Fruit fly (Drosophila melanogaster): Measurements from ENCODE around the gene stwl.

- TF ChIP-seq usp (GFP tag; optimal IDR thresholded peaks at IDR 0.05) (no peak), psq (GFP tag; optimal IDR thresholded peaks at IDR 0.05) (no peak), OdsH (GFP tag; optimal IDR thresholded peaks at IDR 0.05) (no peak), dsf (GFP tag; optimal IDR thresholded peaks at IDR 0.05; ENCODE audit: borderline replicate concordance) (no peak), lola (GFP tag; optimal IDR thresholded peaks at IDR 0.05) (no peak), rgr (GFP tag; optimal IDR thresholded peaks at IDR 0.05) (no peak), h (GFP tag; optimal IDR thresholded peaks at IDR 0.05) (no peak), GATAd (GFP tag; optimal IDR thresholded peaks at IDR 0.05) (no peak), CG9705 (GFP tag; optimal IDR thresholded peaks at IDR 0.05) (no peak)
Observed at dm6 chr3L:14447374-14447773, 37.6 kb upstream of the stwl start.

All from whole organism, wandering third instar larva.